Worm (Caenorhabditis elegans): ENCODE data around the gene Y102A5C.40.

DNA sequence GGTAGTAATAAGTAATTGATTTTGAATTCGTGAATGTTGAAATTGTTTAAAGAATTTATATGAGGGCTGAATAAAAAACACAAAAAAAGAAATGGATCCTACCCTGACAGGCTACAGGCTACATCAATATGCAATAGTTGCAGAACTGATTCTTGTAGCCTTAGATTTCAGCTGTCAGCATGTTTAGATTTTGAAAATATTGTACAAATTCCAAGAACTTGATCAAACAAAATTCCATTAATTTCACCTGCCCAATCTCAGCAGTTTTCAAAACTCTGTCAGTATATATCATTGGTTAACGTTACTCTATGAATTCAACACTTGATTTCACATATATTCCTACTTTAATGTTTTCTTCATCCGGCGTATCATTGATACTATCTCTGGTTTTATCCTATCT lies 43.5 kb upstream of the Y102A5C.40 start:
- TF ChIP-seq hlh-17 (GFP tag; optimal IDR thresholded peaks at IDR 0.05; ENCODE audit: borderline replicate concordance), result no peak
- no peak for TF ChIP-seq sptf-1 (tag; optimal IDR thresholded peaks at IDR 0.05)
- TF ChIP-seq lin-39 (tag; optimal IDR thresholded peaks at IDR 0.05), result no peak
- TF ChIP-seq C04F5.9 (tag; optimal IDR thresholded peaks at IDR 0.05), result no peak
- no peak for TF ChIP-seq unc-62 (GFP tag; optimal IDR thresholded peaks at IDR 0.05)
- TF ChIP-seq zag-1 (tag; optimal IDR thresholded peaks at IDR 0.05), result no peak
- TF ChIP-seq zip-4 (GFP tag; optimal IDR thresholded peaks at IDR 0.05), result no peak
- TF ChIP-seq nhr-28 (tag; optimal IDR thresholded peaks at IDR 0.05), result no peak
- TF ChIP-seq rnt-1 (tag; optimal IDR thresholded peaks at IDR 0.05), result no peak
- no peak for TF ChIP-seq nhr-76 (tag; optimal IDR thresholded peaks at IDR 0.05)
- TF ChIP-seq fos-1 (tag; optimal IDR thresholded peaks at IDR 0.05), result no peak

Measured in whole organism, L1 larva.